Fruit fly (Drosophila melanogaster) whole organism, embryonic: ENCODE results near the gene Aatf.

ENCODE experiments used
- Aef1 ChIP-seq: fragments of 200-800 bp; sonication (Bioruptor generic); IDR thresholded peaks from 3 replicates; pipeline ENCODE4 v1.3.6; 2022; ENCODE audit warnings: missing biosample characterization, missing genetic modification characterization
- CG10267 ChIP-seq: fragments of 200-800 bp; sonication (Bioruptor generic); optimal IDR thresholded peaks from 2 replicates; lab custom pipeline; 2018; ENCODE audit warnings: missing biosample characterization, mild to moderate bottlenecking, missing genetic modification characterization, moderate library complexity
- CG10543 ChIP-seq: fragments of 200-800 bp; sonication (Bioruptor generic); optimal IDR thresholded peaks from 3 replicates; lab custom pipeline; 2017; ENCODE audit warnings: missing biosample characterization, mild to moderate bottlenecking, missing genetic modification characterization, moderate library complexity
- CG10565 ChIP-seq: fragments of 200-800 bp; sonication (Bioruptor generic); optimal IDR thresholded peaks from 3 replicates; lab custom pipeline; 2016; ENCODE audit warnings: missing biosample characterization, mild to moderate bottlenecking, missing genetic modification characterization
- CG11504 ChIP-seq: fragments of 200-800 bp; sonication (Bioruptor generic); optimal IDR thresholded peaks from 3 replicates; lab custom pipeline; 2019; ENCODE audit warnings: missing biosample characterization, mild to moderate bottlenecking, missing genetic modification characterization, moderate library complexity
- CG13287 ChIP-seq: fragments of 200-800 bp; sonication (Bioruptor generic); IDR thresholded peaks from 2 replicates; pipeline ENCODE4 v1.3.6; 2022; ENCODE audit warnings: missing biosample characterization, missing genetic modification characterization; ENCODE audit not compliant: partially characterized antibody
- CG13894 ChIP-seq: fragments of 200-800 bp; sonication (Bioruptor generic); optimal IDR thresholded peaks from 3 replicates; lab custom pipeline; 2018; ENCODE audit warnings: missing biosample characterization, mild to moderate bottlenecking, missing genetic modification characterization, moderate library complexity
- CG14050 ChIP-seq: fragments of 200-800 bp; sonication (Bioruptor generic); IDR thresholded peaks from 3 replicates; pipeline ENCODE4 v1.3.6; 2022; ENCODE audit warnings: missing biosample characterization, missing genetic modification characterization
- CG17568 ChIP-seq: fragments of 200-800 bp; sonication (Bioruptor generic); optimal IDR thresholded peaks from 2 replicates; lab custom pipeline; 2018; ENCODE audit warnings: missing biosample characterization, mild to moderate bottlenecking, missing genetic modification characterization, moderate library complexity
- CG18599 ChIP-seq: fragments of 200-800 bp; sonication (Bioruptor generic); optimal IDR thresholded peaks from 3 replicates; lab custom pipeline; 2017; ENCODE audit warnings: missing biosample characterization, missing genetic modification characterization, mild to moderate bottlenecking, moderate library complexity, missing genetic modification reagents
- CG3407 ChIP-seq: fragments of 200-800 bp; sonication (Bioruptor generic); optimal IDR thresholded peaks from 2 replicates; lab custom pipeline; 2018; ENCODE audit warnings: missing biosample characterization, mild to moderate bottlenecking, missing genetic modification characterization
- CG4854 ChIP-seq: fragments of 200-800 bp; sonication (Bioruptor generic); optimal IDR thresholded peaks from 2 replicates; lab custom pipeline; 2016; ENCODE audit warnings: missing biosample characterization, missing genetic modification characterization, inconsistent platforms
- CG7372 ChIP-seq: fragments of 200-800 bp; sonication (Bioruptor generic); IDR thresholded peaks from 2 replicates; pipeline ENCODE4 v1.3.6; 2022; ENCODE audit warnings: missing biosample characterization, missing genetic modification characterization
- CG7839 ChIP-seq: fragments of 200-800 bp; sonication (Bioruptor generic); optimal IDR thresholded peaks from 3 replicates; lab custom pipeline; 2018; ENCODE audit warnings: missing biosample characterization, mild to moderate bottlenecking, missing genetic modification characterization, moderate library complexity
- CG7928 ChIP-seq: fragments of 200-800 bp; sonication (Bioruptor generic); optimal IDR thresholded peaks from 2 replicates; lab custom pipeline; 2017; ENCODE audit warnings: missing biosample characterization, mild to moderate bottlenecking, missing genetic modification characterization
- CG8290 ChIP-seq, 3 experiments: fragments of 200-800 bp; sonication (Bioruptor generic); optimal IDR thresholded peaks; 2 replicates each; lab custom pipeline; 2016 to 2019; ENCODE audit warnings: missing biosample characterization in 3 of 3, missing genetic modification characterization in 3 of 3, mild to moderate bottlenecking in 2 of 3, moderate library complexity in 1 of 3
- CG8478 ChIP-seq: fragments of >200 bp; optimal IDR thresholded peaks from 2 replicates; lab custom pipeline; 2018
- CG8924 ChIP-seq: fragments of 200-800 bp; optimal IDR thresholded peaks from 3 replicates; lab custom pipeline; 2019; ENCODE audit warnings: missing biosample characterization, mild to moderate bottlenecking, missing genetic modification characterization, moderate library complexity
- CG9609 ChIP-seq: fragments of 200-800 bp; sonication (Bioruptor generic); optimal IDR thresholded peaks from 3 replicates; lab custom pipeline; 2016; ENCODE audit warnings: missing biosample characterization, missing genetic modification characterization
- CHES-1-like ChIP-seq: fragments of 200-800 bp; sonication (Bioruptor generic); optimal IDR thresholded peaks from 2 replicates; lab custom pipeline; 2016; ENCODE audit warnings: missing biosample characterization, missing genetic modification characterization
- Dip2 ChIP-seq: fragments of 200-800 bp; sonication (Bioruptor generic); IDR thresholded peaks from 2 replicates; pipeline ENCODE4 v1.3.6; 2022; ENCODE audit warnings: missing biosample characterization, missing genetic modification characterization
- E2f1 ChIP-seq: fragments of 200-800 bp; sonication (Bioruptor generic); IDR thresholded peaks from 2 replicates; pipeline ENCODE4 v1.3.6; 2022; ENCODE audit warnings: missing biosample characterization, missing genetic modification characterization
- H2.0 ChIP-seq: fragments of 200-800 bp; sonication (Bioruptor generic); IDR thresholded peaks from 2 replicates; pipeline ENCODE4 v1.3.6; 2022; ENCODE audit warnings: missing biosample characterization, missing genetic modification characterization
- HLH54F ChIP-seq: fragments of 200-800 bp; sonication (Bioruptor generic); optimal IDR thresholded peaks from 3 replicates; lab custom pipeline; 2016; ENCODE audit warnings: missing biosample characterization, missing genetic modification characterization
- Hand ChIP-seq: fragments of 200-800 bp; sonication (Bioruptor generic); optimal IDR thresholded peaks from 2 replicates; lab custom pipeline; 2017; ENCODE audit warnings: mild to moderate bottlenecking, missing biosample characterization, missing genetic modification reagents, missing genetic modification characterization
- HmgD ChIP-seq: fragments of 200-800 bp; sonication (Bioruptor generic); optimal IDR thresholded peaks from 3 replicates; lab custom pipeline; 2016; ENCODE audit warnings: missing biosample characterization, missing genetic modification characterization
- Jarid2 ChIP-seq: fragments of 200-800 bp; sonication (Bioruptor generic); optimal IDR thresholded peaks from 3 replicates; lab custom pipeline; 2017; ENCODE audit warnings: mild to moderate bottlenecking, missing biosample characterization, missing genetic modification reagents, missing genetic modification characterization
- Max ChIP-seq: fragments of 200-800 bp; sonication (Bioruptor generic); optimal IDR thresholded peaks from 2 replicates; lab custom pipeline; 2016; ENCODE audit warnings: missing biosample characterization, mild to moderate bottlenecking, missing genetic modification characterization
- PHDP ChIP-seq: fragments of 200-800 bp; sonication (Bioruptor generic); optimal IDR thresholded peaks from 3 replicates; lab custom pipeline; 2018; ENCODE audit warnings: missing biosample characterization, mild to moderate bottlenecking, missing genetic modification characterization, moderate library complexity
- Scr ChIP-seq: fragments of 200-800 bp; sonication (Bioruptor generic); IDR thresholded peaks from 2 replicates; pipeline ENCODE4 v1.3.6; 2022; ENCODE audit warnings: missing biosample characterization, missing genetic modification characterization; ENCODE audit not compliant: partially characterized antibody
- Side ChIP-seq: fragments of 200-800 bp; sonication (Bioruptor generic); optimal IDR thresholded peaks from 2 replicates; lab custom pipeline; 2016; ENCODE audit warnings: missing biosample characterization, missing genetic modification characterization
- Stat92E ChIP-seq, 3 experiments: fragments of >200 bp in 2 of 3; fragments of 200-800 bp in 1 of 3; sonication (Bioruptor generic) in 1 of 3; optimal IDR thresholded peaks; 2 replicates each; lab custom pipeline; 2017 to 2019; ENCODE audit warnings: missing biosample characterization in 3 of 3, missing genetic modification characterization in 3 of 3, mild to moderate bottlenecking in 1 of 3, moderate library complexity in 1 of 3
- amos ChIP-seq: fragments of 200-800 bp; sonication (Bioruptor generic); IDR thresholded peaks from 2 replicates; pipeline ENCODE4 v1.3.6; 2022; ENCODE audit warnings: missing biosample characterization, missing genetic modification characterization; ENCODE audit not compliant: partially characterized antibody
- az2 ChIP-seq: fragments of 200-800 bp; sonication (Bioruptor generic); optimal IDR thresholded peaks from 3 replicates; lab custom pipeline; 2016; ENCODE audit warnings: missing biosample characterization, missing genetic modification characterization
- emc ChIP-seq: fragments of 200-800 bp; sonication (Bioruptor generic); optimal IDR thresholded peaks from 2 replicates; lab custom pipeline; 2016; ENCODE audit warnings: missing biosample characterization, missing genetic modification characterization
- fd64A ChIP-seq: fragments of 200-800 bp; sonication (Bioruptor generic); optimal IDR thresholded peaks from 3 replicates; lab custom pipeline; 2018; ENCODE audit warnings: missing biosample characterization, mild to moderate bottlenecking, missing genetic modification characterization
- fu2 ChIP-seq: fragments of 200-800 bp; sonication (Bioruptor generic); optimal IDR thresholded peaks from 2 replicates; lab custom pipeline; 2016; ENCODE audit warnings: missing biosample characterization, missing genetic modification characterization
- gcm ChIP-seq: fragments of 200-800 bp; sonication (Bioruptor generic); optimal IDR thresholded peaks from 2 replicates; lab custom pipeline; 2019; ENCODE audit warnings: missing biosample characterization, mild to moderate bottlenecking, missing genetic modification characterization, moderate library complexity
- gsb ChIP-seq: fragments of 200-800 bp; sonication (Bioruptor generic); IDR thresholded peaks from 2 replicates; pipeline ENCODE4 v1.3.6; 2022; ENCODE audit warnings: missing biosample characterization, missing genetic modification characterization
- h ChIP-seq: fragments of >200 bp; optimal IDR thresholded peaks from 2 replicates; lab custom pipeline; 2017
- her ChIP-seq: fragments of 200-800 bp; sonication (Bioruptor generic); optimal IDR thresholded peaks from 2 replicates; lab custom pipeline; 2016; ENCODE audit warnings: missing biosample characterization, missing genetic modification characterization
- ind ChIP-seq: fragments of 200-800 bp; sonication (Bioruptor generic); optimal IDR thresholded peaks from 3 replicates; lab custom pipeline; 2016; ENCODE audit warnings: missing biosample characterization, missing genetic modification characterization
- jigr1 ChIP-seq: fragments of 200-800 bp; sonication (Bioruptor generic); IDR thresholded peaks from 3 replicates; pipeline ENCODE4 v1.3.6; 2022; ENCODE audit warnings: missing biosample characterization, missing genetic modification characterization
- odd ChIP-seq: fragments of 200-800 bp; sonication (Bioruptor generic); optimal IDR thresholded peaks from 2 replicates; lab custom pipeline; 2017; ENCODE audit warnings: missing biosample characterization, mild to moderate bottlenecking, missing genetic modification characterization
- psq ChIP-seq: fragments of 200-800 bp; sonication (Bioruptor generic); optimal IDR thresholded peaks from 2 replicates; lab custom pipeline; 2017; ENCODE audit warnings: missing biosample characterization, missing genetic modification characterization
- ranshi ChIP-seq: fragments of 200-800 bp; sonication (Bioruptor generic); IDR thresholded peaks from 2 replicates; pipeline ENCODE4 v1.3.6; 2022; ENCODE audit warnings: missing biosample characterization, missing genetic modification characterization
- ro ChIP-seq: fragments of 200-800 bp; sonication (Bioruptor generic); IDR thresholded peaks from 2 replicates; pipeline ENCODE4 v1.3.6; 2022; ENCODE audit warnings: missing biosample characterization, missing genetic modification characterization
- slou ChIP-seq: fragments of 200-800 bp; sonication (Bioruptor generic); optimal IDR thresholded peaks from 3 replicates; lab custom pipeline; 2016; ENCODE audit warnings: missing biosample characterization, missing genetic modification characterization
- tio ChIP-seq: fragments of 200-800 bp; sonication (Bioruptor generic); optimal IDR thresholded peaks from 2 replicates; lab custom pipeline; 2017; ENCODE audit warnings: missing biosample characterization, missing genetic modification characterization, inconsistent platforms
- zen2 ChIP-seq: fragments of 200-800 bp; sonication (Bioruptor generic); IDR thresholded peaks from 3 replicates; pipeline ENCODE4 v1.3.6; 2022; ENCODE audit warnings: missing biosample characterization, missing genetic modification characterization; ENCODE audit not compliant: partially characterized antibody

The Aatf gene

DNA sequence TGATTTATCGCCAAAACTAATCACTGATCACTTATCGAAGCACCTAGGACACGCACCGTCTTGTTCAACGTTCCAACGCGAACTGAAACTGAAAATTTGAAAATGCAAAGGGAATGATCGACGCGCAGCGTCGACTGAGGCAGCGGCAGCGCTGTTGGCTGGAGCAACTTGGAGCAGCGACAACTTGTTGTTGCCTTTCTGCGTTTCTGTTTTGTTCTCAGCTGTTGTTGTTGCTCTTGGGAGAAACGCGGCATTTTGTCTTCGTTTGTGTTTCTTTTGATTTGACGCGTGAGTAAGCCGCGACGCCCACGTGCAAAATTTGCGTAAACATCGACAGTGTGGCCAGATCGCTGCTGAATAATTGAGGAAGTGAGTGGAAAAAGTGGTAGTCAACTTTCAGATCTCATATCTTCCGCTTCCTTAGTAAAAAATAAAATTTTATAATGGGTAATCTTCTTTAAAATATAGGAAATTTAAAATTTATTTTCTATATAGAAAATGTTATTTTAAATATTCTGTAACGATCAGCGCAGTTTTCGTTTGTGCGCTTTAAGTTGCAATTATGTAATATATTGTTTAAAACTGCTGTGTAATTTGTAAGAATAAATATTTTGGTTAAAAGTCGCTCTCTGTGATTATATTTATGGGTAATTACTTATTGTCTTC lies 8.3 kb upstream of the Aatf start, which contains the start of gene Tsp (continued):
- TF ChIP-seq az2 (GFP tag; lab: Kevin White, UChicago), result no peak
- no peak for TF ChIP-seq ro (GFP tag; lab: Robert Waterston, UW)
- TF ChIP-seq CG10565 (GFP tag; lab: Kevin White, UChicago), result no peak
- no peak for TF ChIP-seq CG14050 (GFP tag; lab: Robert Waterston, UW)
- no peak for TF ChIP-seq CG4854
- no peak for TF ChIP-seq gcm
- no peak for TF ChIP-seq CHES-1-like (GFP tag; lab: Kevin White, UChicago)
- TF ChIP-seq CG8924 (tag; lab: Kevin White, UChicago), result no peak
- no peak for TF ChIP-seq emc (GFP tag; lab: Kevin White, UChicago)
- no peak for TF ChIP-seq Dip2 (GFP tag; lab: Robert Waterston, UW)
- TF ChIP-seq Scr, result no peak
- no peak for TF ChIP-seq PHDP (tag; lab: Kevin White, UChicago)
- no peak for TF ChIP-seq h (lab: Kevin White, UChicago)
- TF ChIP-seq fd64A, result no peak
- TF ChIP-seq odd (GFP tag; lab: Kevin White, UChicago), result no peak
- no peak for TF ChIP-seq her
- no peak for TF ChIP-seq gsb (GFP tag; lab: Robert Waterston, UW)
- TF ChIP-seq H2.0 (GFP tag; lab: Robert Waterston, UW), result no peak
- peak; percentile 1 for TF ChIP-seq CG10267 (tag; lab: Kevin White, UChicago)
- TF ChIP-seq psq (GFP tag; lab: Kevin White, UChicago), result no peak
- TF ChIP-seq CG7839 (tag; lab: Kevin White, UChicago), result no peak
- no peak for TF ChIP-seq HmgD (GFP tag; lab: Kevin White, UChicago)
- TF ChIP-seq jigr1 (GFP tag; lab: Robert Waterston, UW), result no peak
- no peak for TF ChIP-seq slou (GFP tag; lab: Kevin White, UChicago)
- TF ChIP-seq Aef1 (GFP tag; lab: Robert Waterston, UW), result peak; percentile 22; the same call in 1 of the 3 replicates
- peak; percentile 62; the same call in 1 of the 2 replicates for TF ChIP-seq CG13287 (GFP tag; lab: Robert Waterston, UW)
- no peak for TF ChIP-seq CG18599 (GFP tag; lab: Kevin White, UChicago)
- TF ChIP-seq Side, result no peak
- TF ChIP-seq HLH54F (GFP tag; lab: Kevin White, UChicago), result no peak
- no peak for TF ChIP-seq ranshi (GFP tag; lab: Robert Waterston, UW)
- TF ChIP-seq CG9609 (GFP tag; lab: Kevin White, UChicago), result no peak
- TF ChIP-seq CG11504 (tag; lab: Kevin White, UChicago), result no peak
- TF ChIP-seq zen2 (GFP tag; lab: Robert Waterston, UW), result no peak
- peak; percentile 5 for TF ChIP-seq CG8290 (GFP tag; optimal IDR thresholded peaks at IDR 0.05; lab: Kevin White, UChicago)
- TF ChIP-seq CG8290 (tag; optimal IDR thresholded peaks at IDR 0.05; lab: Kevin White, UChicago), result no peak
- no peak for TF ChIP-seq CG10543
- TF ChIP-seq ind (GFP tag; lab: Kevin White, UChicago), result no peak
- TF ChIP-seq CG13894 (tag; lab: Kevin White, UChicago), result peak; percentile 13
- no peak for TF ChIP-seq CG8478 (lab: Kevin White, UChicago)
- TF ChIP-seq Stat92E (GFP tag; optimal IDR thresholded peaks at IDR 0.05; lab: Kevin White, UChicago), result no peak
- no peak for TF ChIP-seq CG3407 (GFP tag; lab: Kevin White, UChicago)
- TF ChIP-seq E2f1 (GFP tag; lab: Robert Waterston, UW), result no peak
- no peak for TF ChIP-seq Max
- no peak for TF ChIP-seq CG17568 (GFP tag; lab: Kevin White, UChicago)
- no peak for TF ChIP-seq fu2 (GFP tag; lab: Kevin White, UChicago)
- peak; percentile 79 for TF ChIP-seq Jarid2 (GFP tag; lab: Kevin White, UChicago)
- no peak; the same call in 1 of the 2 replicates for TF ChIP-seq amos (GFP tag; lab: Robert Waterston, UW)
- no peak for TF ChIP-seq Hand (GFP tag; lab: Kevin White, UChicago)
- TF ChIP-seq tio (GFP tag; lab: Kevin White, UChicago), result no peak
- TF ChIP-seq CG7928 (GFP tag; lab: Kevin White, UChicago), result no peak
- no peak for TF ChIP-seq CG7372 (GFP tag; lab: Robert Waterston, UW)
